Fruit fly (Drosophila melanogaster) whole organism, wandering third instar larva: Measurements from ENCODE around the gene Nadsyn.
A peak's percentile ranks its signal among the peaks of the same experiment; 100 is the strongest.

ENCODE experiments used
- Abd-B ChIP-seq: fragments of >200 bp; optimal IDR thresholded peaks from 2 replicates; lab custom pipeline; 2017; ENCODE audit warnings: missing biosample characterization, missing genetic modification characterization
- Rel ChIP-seq, 2 experiments: fragments of 200-800 bp; sonication (Bioruptor generic) in 1 of 2; optimal IDR thresholded peaks; 2 replicates in 1 of 2; 3 replicates in 1 of 2; lab custom pipeline; 2016 to 2019; ENCODE audit warnings: mild to moderate bottlenecking in 2 of 2, missing biosample characterization in 2 of 2, missing genetic modification characterization in 2 of 2, moderate library complexity in 1 of 2
- dsf ChIP-seq: sonication (Bioruptor generic); optimal IDR thresholded peaks from 2 replicates; lab custom pipeline; 2016; ENCODE audit warnings: missing biosample characterization, missing genetic modification characterization, borderline replicate concordance
- h ChIP-seq: fragments of 200-800 bp; sonication (Bioruptor generic); optimal IDR thresholded peaks from 3 replicates; lab custom pipeline; 2016; ENCODE audit warnings: missing biosample characterization, mild to moderate bottlenecking, missing genetic modification characterization
- jim ChIP-seq: fragments of 175-275, 200-325 bp; sonication (Bioruptor generic); optimal IDR thresholded peaks from 2 replicates; lab custom pipeline; 2016; ENCODE audit warnings: missing biosample characterization, mild to moderate bottlenecking, missing genetic modification characterization
- psq ChIP-seq: fragments of 200-800 bp; sonication (Bioruptor generic); optimal IDR thresholded peaks from 3 replicates; lab custom pipeline; 2017; ENCODE audit warnings: missing biosample characterization, mild to moderate bottlenecking, missing genetic modification characterization, moderate library complexity

Gene Nadsyn

dm6 chrX:13636810-13637209, 81.3 kb downstream of the Nadsyn start:
- TF ChIP-seq Rel (GFP tag; optimal IDR thresholded peaks at IDR 0.05; lab: Kevin White, UChicago), result no peak
- TF ChIP-seq Rel (tag; optimal IDR thresholded peaks at IDR 0.05; lab: Kevin White, UChicago), result peak; percentile 62
- no peak for TF ChIP-seq Abd-B
- no peak for TF ChIP-seq dsf (GFP tag; lab: Kevin White, UChicago)
- no peak for TF ChIP-seq jim (GFP tag; lab: Kevin White, UChicago)

dm6 chrX:13635000-13635368, 83.1 kb downstream of the Nadsyn start:
- TF ChIP-seq h (GFP tag; lab: Kevin White, UChicago), result peak; percentile 29
- TF ChIP-seq psq (GFP tag; lab: Kevin White, UChicago), result no peak
